Fruit fly (Drosophila melanogaster): ENCODE measurements around the gene CG6144.
A peak's percentile ranks its signal among the peaks of the same experiment; 100 is the strongest.

Gene CG6144

dm6 chr2L:10455944-10456520, 32.5 kb upstream of the CG6144 start:
- TF ChIP-seq Eip78C (GFP tag): peak; percentile 53
- no peak for TF ChIP-seq CG10669 (GFP tag; optimal IDR thresholded peaks at IDR 0.05)
- TF ChIP-seq svp (GFP tag): peak; percentile 78
- TF ChIP-seq vri (GFP tag; optimal IDR thresholded peaks at IDR 0.05): peak; percentile 93

- TF ChIP-seq Hr39 (GFP tag; optimal IDR thresholded peaks at IDR 0.05): no peak
- TF ChIP-seq svp (GFP tag): peak; percentile 72
Measured at dm6 chr2L:10457191-10457899, 31.1 kb upstream of the CG6144 start, which contains the start of the genes LManI and LManII. Gene LManI (minus strand): TSS chr2L:10457241. Gene LManII (plus strand): TSS chr2L:10457658.

- TF ChIP-seq CG8319 (GFP tag; optimal IDR thresholded peaks at IDR 0.05) (no peak), vri (GFP tag; optimal IDR thresholded peaks at IDR 0.05) (no peak), Sox14 (GFP tag; optimal IDR thresholded peaks at IDR 0.05) (no peak), CG8119 (GFP tag; IDR thresholded peaks at IDR 0.05) (no peak), Eip93F (GFP tag; optimal IDR thresholded peaks at IDR 0.05) (no peak), net (GFP tag; optimal IDR thresholded peaks at IDR 0.05) (no peak), CG11294 (GFP tag; IDR thresholded peaks at IDR 0.05) (no peak), Lpt (GFP tag; optimal IDR thresholded peaks at IDR 0.05) (no peak), CG11762 (GFP tag; optimal IDR thresholded peaks at IDR 0.05; ENCODE audit: insufficient read depth) (no peak), CG6276 (GFP tag; optimal IDR thresholded peaks at IDR 0.05) (no peak), fd85E (GFP tag; optimal IDR thresholded peaks at IDR 0.05) (no peak), CG16779 (tag; optimal IDR thresholded peaks at IDR 0.05) (no peak), achi (GFP tag; optimal IDR thresholded peaks at IDR 0.05) (no peak), CG6163 (GFP tag; IDR thresholded peaks at IDR 0.05) (no peak), topi (GFP tag; optimal IDR thresholded peaks at IDR 0.05) (no peak)
Measured at dm6 chr2L:10458979-10459378, 29.5 kb upstream of the CG6144 start.

dm6 chr2L:10466865-10467270, 21.6 kb upstream of the CG6144 start:
- TF ChIP-seq Eip78C (GFP tag) (peak; percentile 79), OdsH (GFP tag; optimal IDR thresholded peaks at IDR 0.05) (peak; percentile 17), Sox14 (GFP tag; optimal IDR thresholded peaks at IDR 0.05) (no peak), CG6792 (GFP tag; optimal IDR thresholded peaks at IDR 0.05) (no peak), Blimp-1 (GFP tag; optimal IDR thresholded peaks at IDR 0.05) (no peak), CG10631 (GFP tag; optimal IDR thresholded peaks at IDR 0.05) (no peak), CG6808 (GFP tag; optimal IDR thresholded peaks at IDR 0.05) (no peak), CG15336 (GFP tag; IDR thresholded peaks at IDR 0.05) (no peak), CG6276 (GFP tag; optimal IDR thresholded peaks at IDR 0.05) (peak; percentile 29), CG4318 (GFP tag; optimal IDR thresholded peaks at IDR 0.05) (no peak), CG34406 (GFP tag; optimal IDR thresholded peaks at IDR 0.05) (no peak), salr (GFP tag; optimal IDR thresholded peaks at IDR 0.05) (peak in 1 of 2 experiments; percentile 62), CG31627 (GFP tag; optimal IDR thresholded peaks at IDR 0.05) (no peak), CG3032 (tag; optimal IDR thresholded peaks at IDR 0.05) (no peak), CG1621 (tag; optimal IDR thresholded peaks at IDR 0.05) (no peak), CG7368 (GFP tag; optimal IDR thresholded peaks at IDR 0.05) (no peak), ss (GFP tag; optimal IDR thresholded peaks at IDR 0.05) (no peak), Ets96B (tag; optimal IDR thresholded peaks at IDR 0.05) (no peak), topi (GFP tag; optimal IDR thresholded peaks at IDR 0.05) (no peak), spab (GFP tag; optimal IDR thresholded peaks at IDR 0.05) (no peak), CG8119 (GFP tag; IDR thresholded peaks at IDR 0.05) (no peak), achi (GFP tag; optimal IDR thresholded peaks at IDR 0.05) (peak; percentile 18), CG16779 (tag; optimal IDR thresholded peaks at IDR 0.05) (no peak), Hr4 (GFP tag; optimal IDR thresholded peaks at IDR 0.05) (peak; percentile 47), pdm3 (GFP tag; optimal IDR thresholded peaks at IDR 0.05) (no peak), esn (GFP tag; optimal IDR thresholded peaks at IDR 0.05) (no peak), Lpt (GFP tag; optimal IDR thresholded peaks at IDR 0.05) (no peak), Eip93F (GFP tag; optimal IDR thresholded peaks at IDR 0.05) (no peak), acj6 (GFP tag; optimal IDR thresholded peaks at IDR 0.05) (peak; percentile 12), CG11902 (GFP tag; optimal IDR thresholded peaks at IDR 0.05) (no peak)
